Worm (Caenorhabditis elegans) whole organism, young adult: ENCODE measurements around the gene hnd-1.

Source experiments
- ets-4 ChIP-seq: fragments of 200-800 bp; sonication (Bioruptor generic); optimal IDR thresholded peaks from 2 replicates; lab custom pipeline; 2018; ENCODE audit warnings: mild to moderate bottlenecking, missing genetic modification characterization, missing compliant biosample characterization
- snpc-4 ChIP-seq, 5 experiments: fragments of 150-350 bp in 1 of 5; sonication (generic microtip) in 4 of 5; optimal IDR thresholded peaks; 2 replicates each; lab custom pipeline; 2014 to 2018; ENCODE audit warnings: missing genetic modification characterization in 5 of 5, missing biosample characterization in 3 of 5, antibody characterized with exemption in 2 of 5, mild to moderate bottlenecking in 2 of 5, missing compliant biosample characterization in 2 of 5, missing genotype in 2 of 5, moderate library complexity in 2 of 5, missing genetic modification reagents in 1 of 5

ce11 chrX:11700263-11700662 lies 15.9 kb downstream of the hnd-1 start, which contains the start of gene C44C10.15:
- TF ChIP-seq snpc-4 (GFP tag; optimal IDR thresholded peaks at IDR 0.05; lab: Kevin White, UChicago) (no peak), snpc-4 (tag; optimal IDR thresholded peaks at IDR 0.05; lab: Kevin White, UChicago) (no peak), ets-4 (GFP tag; lab: Kevin White, UChicago) (no peak)
